Fruit fly (Drosophila melanogaster): ENCODE data around the gene CG14562.

- no peak for TF ChIP-seq OdsH (GFP tag; optimal IDR thresholded peaks at IDR 0.05)
- no peak for TF ChIP-seq salr (GFP tag; optimal IDR thresholded peaks at IDR 0.05)
- no peak for TF ChIP-seq Eip75B (GFP tag; optimal IDR thresholded peaks at IDR 0.05)
- no peak for TF ChIP-seq CG6276 (GFP tag; optimal IDR thresholded peaks at IDR 0.05)
- TF ChIP-seq CG8119 (GFP tag; IDR thresholded peaks at IDR 0.05): no peak
- no peak for TF ChIP-seq Blimp-1 (GFP tag; optimal IDR thresholded peaks at IDR 0.05)
- TF ChIP-seq fd85E (GFP tag; optimal IDR thresholded peaks at IDR 0.05): no peak
- TF ChIP-seq CG9139 (GFP tag; optimal IDR thresholded peaks at IDR 0.05): no peak
- TF ChIP-seq Sox102F (GFP tag; optimal IDR thresholded peaks at IDR 0.05): no peak
- TF ChIP-seq vri (GFP tag; optimal IDR thresholded peaks at IDR 0.05): no peak
- TF ChIP-seq CG16779 (tag; optimal IDR thresholded peaks at IDR 0.05): no peak
- no peak for TF ChIP-seq Sox14 (GFP tag; optimal IDR thresholded peaks at IDR 0.05)
Measured at dm6 chr3L:21899488-21899887, 42.5 kb upstream of the CG14562 start.
